Worm (Caenorhabditis elegans) whole organism, early embryonic: ENCODE measurements around the gene lgc-52.

Experiments
- F13C5.2 ChIP-seq: sonication (generic microtip); optimal IDR thresholded peaks from 2 replicates; lab custom pipeline; 2017; ENCODE audit warnings: mild to moderate bottlenecking, missing genetic modification characterization, inconsistent platforms, missing compliant biosample characterization
- aly-1 ChIP-seq: sonication (generic microtip); optimal IDR thresholded peaks from 2 replicates; lab custom pipeline; 2016; ENCODE audit warnings: missing genetic modification characterization, missing compliant biosample characterization
- ama-1 ChIP-seq: fragments of 150-350 bp; optimal IDR thresholded peaks from 2 replicates; lab custom pipeline; 2014
- ets-7 ChIP-seq: sonication (generic microtip); optimal IDR thresholded peaks from 2 replicates; lab custom pipeline; 2016; ENCODE audit warnings: missing genotype, missing genetic modification characterization, missing compliant biosample characterization
- hmbx-1 ChIP-seq: sonication (generic microtip); optimal IDR thresholded peaks from 2 replicates; lab custom pipeline; 2016; ENCODE audit warnings: mild to moderate bottlenecking, missing genetic modification characterization, missing compliant biosample characterization
- hnd-1 ChIP-seq: sonication (generic microtip); optimal IDR thresholded peaks from 2 replicates; lab custom pipeline; 2016; ENCODE audit warnings: missing genetic modification characterization, missing compliant biosample characterization
- sea-1 ChIP-seq: fragments of 200-800 bp; sonication (Bioruptor generic); conservative IDR thresholded peaks from 2 replicates; pipeline ENCODE4 v1.3.6; 2022; ENCODE audit warnings: missing genetic modification characterization, missing compliant biosample characterization
- tbx-11 ChIP-seq: fragments of 200-800 bp; sonication (Bioruptor generic); IDR thresholded peaks from 2 replicates; pipeline ENCODE4 v1.3.6; 2022; ENCODE audit warnings: missing genetic modification characterization, missing compliant biosample characterization
- tbx-37 ChIP-seq: fragments of 200-800 bp; sonication (Bioruptor generic); conservative IDR thresholded peaks from 2 replicates; pipeline ENCODE4 v1.3.6; 2022; ENCODE audit warnings: missing genetic modification reagents, missing genetic modification characterization, missing compliant biosample characterization
- tra-4 ChIP-seq: sonication (generic microtip); optimal IDR thresholded peaks from 2 replicates; lab custom pipeline; 2017; ENCODE audit warnings: missing genetic modification characterization, missing compliant biosample characterization

- TF ChIP-seq F13C5.2 (tag; lab: Kevin White, UChicago) (no peak), ets-7 (no peak), tbx-11 (no peak), tbx-37 (GFP tag; lab: Robert Waterston, UW) (no peak), tra-4 (tag; lab: Kevin White, UChicago) (no peak), hmbx-1 (no peak), ama-1 (no peak), hnd-1 (tag; lab: Kevin White, UChicago) (no peak), sea-1 (no peak), aly-1 (tag; lab: Kevin White, UChicago) (no peak)
Observed at ce11 chrIV:15202923-15203322, 33.0 kb upstream of the lgc-52 start, which contains the start of gene sra-30.
